Fruit fly (Drosophila melanogaster) whole organism, embryonic: ENCODE results near the gene Arp8.
A peak's percentile ranks its signal among the peaks of the same experiment; 100 is the strongest.

Experiments used
- ATbp ChIP-seq: fragments of 200-800 bp; sonication (Bioruptor generic); optimal IDR thresholded peaks from 2 replicates; lab custom pipeline; 2017; ENCODE audit warnings: missing biosample characterization, mild to moderate bottlenecking, missing genetic modification characterization, missing genetic modification reagents
- Aef1 ChIP-seq: fragments of 200-800 bp; sonication (Bioruptor generic); IDR thresholded peaks from 3 replicates; pipeline ENCODE4 v1.3.6; 2022; ENCODE audit warnings: missing biosample characterization, missing genetic modification characterization
- Asciz ChIP-seq: fragments of 200-800 bp; sonication (Bioruptor generic); optimal IDR thresholded peaks from 2 replicates; lab custom pipeline; 2017; ENCODE audit warnings: missing biosample characterization, mild to moderate bottlenecking, missing genetic modification characterization, missing genetic modification reagents
- CG10321 ChIP-seq: fragments of 200-800 bp; sonication (Bioruptor generic); IDR thresholded peaks from 2 replicates; pipeline ENCODE4 v1.3.6; 2022; ENCODE audit warnings: missing biosample characterization, missing genetic modification characterization
- CG10543 ChIP-seq: fragments of 200-800 bp; sonication (Bioruptor generic); optimal IDR thresholded peaks from 3 replicates; lab custom pipeline; 2017; ENCODE audit warnings: missing biosample characterization, mild to moderate bottlenecking, missing genetic modification characterization, moderate library complexity
- CG10565 ChIP-seq: fragments of 200-800 bp; sonication (Bioruptor generic); optimal IDR thresholded peaks from 3 replicates; lab custom pipeline; 2016; ENCODE audit warnings: missing biosample characterization, mild to moderate bottlenecking, missing genetic modification characterization
- CG15073 ChIP-seq: fragments of 200-800 bp; sonication (Bioruptor generic); optimal IDR thresholded peaks from 2 replicates; lab custom pipeline; 2016; ENCODE audit warnings: missing biosample characterization, missing genetic modification characterization
- CG15479 ChIP-seq: fragments of 200-800 bp; sonication (Bioruptor generic); optimal IDR thresholded peaks from 3 replicates; lab custom pipeline; 2019; ENCODE audit warnings: missing biosample characterization, mild to moderate bottlenecking, missing genetic modification characterization, moderate library complexity
- CG15514 ChIP-seq: fragments of 200-800 bp; sonication (Bioruptor generic); optimal IDR thresholded peaks from 3 replicates; lab custom pipeline; 2017; ENCODE audit warnings: missing biosample characterization, missing genetic modification characterization, mild to moderate bottlenecking, moderate library complexity, missing genetic modification reagents
- CG15601 ChIP-seq: fragments of 200-800 bp; sonication (Bioruptor generic); optimal IDR thresholded peaks from 3 replicates; lab custom pipeline; 2019; ENCODE audit warnings: missing biosample characterization, mild to moderate bottlenecking, missing genetic modification characterization, moderate library complexity
- CG16813 ChIP-seq: fragments of 200-800 bp; sonication (Bioruptor generic); IDR thresholded peaks from 3 replicates; pipeline ENCODE4 v1.3.6; 2022; ENCODE audit warnings: missing biosample characterization, missing genetic modification characterization; ENCODE audit not compliant: partially characterized antibody
- CG31441 ChIP-seq: fragments of 200-800 bp; sonication (Bioruptor generic); IDR thresholded peaks from 2 replicates; pipeline ENCODE4 v1.3.6; 2022; ENCODE audit warnings: missing biosample characterization, missing genetic modification characterization
- CG32532 ChIP-seq: fragments of 200-800 bp; sonication (Bioruptor generic); IDR thresholded peaks from 2 replicates; pipeline ENCODE4 v1.3.6; 2022; ENCODE audit warnings: missing biosample characterization, missing genetic modification characterization
- CG3995 ChIP-seq: fragments of 200-800 bp; sonication (Bioruptor generic); optimal IDR thresholded peaks from 3 replicates; lab custom pipeline; 2016; ENCODE audit warnings: missing biosample characterization, missing genetic modification characterization
- CG42726 ChIP-seq: fragments of 200-800 bp; sonication (Bioruptor generic); IDR thresholded peaks from 2 replicates; pipeline ENCODE4 v1.3.6; 2022; ENCODE audit warnings: missing biosample characterization, missing genetic modification characterization; ENCODE audit not compliant: partially characterized antibody
- CG4730 ChIP-seq: fragments of 200-800 bp; sonication (Bioruptor generic); IDR thresholded peaks from 2 replicates; pipeline ENCODE4 v1.3.6; 2022; ENCODE audit warnings: missing biosample characterization, missing genetic modification characterization
- CG6272 ChIP-seq: fragments of 200-800 bp; sonication (Bioruptor generic); IDR thresholded peaks from 2 replicates; pipeline ENCODE4 v1.3.6; 2022; ENCODE audit warnings: missing biosample characterization, missing genetic modification characterization
- CG8290 ChIP-seq, 3 experiments: fragments of 200-800 bp; sonication (Bioruptor generic); optimal IDR thresholded peaks; 2 replicates each; lab custom pipeline; 2016 to 2019; ENCODE audit warnings: missing biosample characterization in 3 of 3, missing genetic modification characterization in 3 of 3, mild to moderate bottlenecking in 2 of 3, moderate library complexity in 1 of 3
- CkIIα-i1 ChIP-seq: fragments of 200-800 bp; sonication (Bioruptor generic); IDR thresholded peaks from 2 replicates; pipeline ENCODE4 v1.3.6; 2022; ENCODE audit warnings: missing biosample characterization, missing genetic modification characterization
- Dbx ChIP-seq: fragments of 200-800 bp; sonication (Bioruptor generic); IDR thresholded peaks from 3 replicates; pipeline ENCODE4 v1.3.6; 2022; ENCODE audit warnings: missing biosample characterization, missing genetic modification characterization
- Fer3 ChIP-seq: fragments of 200-800 bp; sonication (Bioruptor generic); optimal IDR thresholded peaks from 2 replicates; lab custom pipeline; 2018; ENCODE audit warnings: missing biosample characterization, mild to moderate bottlenecking, missing genetic modification characterization, moderate library complexity
- Hr78 ChIP-seq, 2 experiments: fragments of 200-800 bp in 1 of 2; fragments of >200 bp in 1 of 2; sonication (Bioruptor generic) in 1 of 2; optimal IDR thresholded peaks; 2 replicates each; lab custom pipeline; 2017 to 2019; ENCODE audit warnings: missing biosample characterization in 2 of 2, missing genetic modification characterization in 2 of 2, mild to moderate bottlenecking in 1 of 2, moderate library complexity in 1 of 2
- Max ChIP-seq: fragments of 200-800 bp; sonication (Bioruptor generic); optimal IDR thresholded peaks from 2 replicates; lab custom pipeline; 2016; ENCODE audit warnings: missing biosample characterization, mild to moderate bottlenecking, missing genetic modification characterization
- br ChIP-seq: fragments of >200 bp; optimal IDR thresholded peaks from 2 replicates; lab custom pipeline; 2017
- cad ChIP-seq: fragments of >200 bp; optimal IDR thresholded peaks from 2 replicates; lab custom pipeline; 2017; ENCODE audit warnings: missing biosample characterization, missing genetic modification characterization
- ci ChIP-seq: fragments of 200-800 bp; sonication (Bioruptor generic); IDR thresholded peaks from 3 replicates; pipeline ENCODE4 v1.3.6; 2022; ENCODE audit warnings: missing biosample characterization, missing genetic modification characterization
- crp ChIP-seq, 2 experiments: fragments of 200-800 bp; sonication (Bioruptor generic); optimal IDR thresholded peaks; 2 replicates in 1 of 2; 3 replicates in 1 of 2; lab custom pipeline; 2017; ENCODE audit warnings: missing biosample characterization in 2 of 2, missing genetic modification characterization in 2 of 2, mild to moderate bottlenecking in 1 of 2, moderate library complexity in 1 of 2
- dati ChIP-seq: fragments of 200-800 bp; sonication (Bioruptor generic); IDR thresholded peaks from 2 replicates; pipeline ENCODE4 v1.3.6; 2022; ENCODE audit warnings: missing biosample characterization, missing genetic modification characterization
- disco-r ChIP-seq: fragments of 200-800 bp; sonication (Bioruptor generic); optimal IDR thresholded peaks from 2 replicates; lab custom pipeline; 2016; ENCODE audit warnings: missing biosample characterization, missing genetic modification characterization
- fd64A ChIP-seq: fragments of 200-800 bp; sonication (Bioruptor generic); optimal IDR thresholded peaks from 3 replicates; lab custom pipeline; 2018; ENCODE audit warnings: missing biosample characterization, mild to moderate bottlenecking, missing genetic modification characterization
- maf-S ChIP-seq: fragments of 200-800 bp; sonication (Bioruptor generic); optimal IDR thresholded peaks from 2 replicates; lab custom pipeline; 2016; ENCODE audit warnings: missing biosample characterization, missing genetic modification characterization
- mirr ChIP-seq: fragments of 200-800 bp; sonication (Bioruptor generic); optimal IDR thresholded peaks from 3 replicates; lab custom pipeline; 2018; ENCODE audit warnings: missing biosample characterization, mild to moderate bottlenecking, missing genetic modification characterization
- sens-2 ChIP-seq: fragments of 200-800 bp; sonication (Bioruptor generic); IDR thresholded peaks from 2 replicates; pipeline ENCODE4 v1.3.6; 2022; ENCODE audit warnings: missing biosample characterization, missing genetic modification characterization
- tll ChIP-seq, 2 experiments: fragments of 200-800 bp in 1 of 2; fragments of >200 bp in 1 of 2; sonication (Bioruptor generic) in 1 of 2; optimal IDR thresholded peaks; 2 replicates each; lab custom pipeline; 2017 to 2019; ENCODE audit warnings: missing biosample characterization in 2 of 2, missing genetic modification characterization in 2 of 2, mild to moderate bottlenecking in 1 of 2, moderate library complexity in 1 of 2
- twi ChIP-seq: fragments of 200-800 bp; optimal IDR thresholded peaks from 2 replicates; lab custom pipeline; 2019; ENCODE audit warnings: missing biosample characterization, mild to moderate bottlenecking, missing genetic modification characterization, moderate library complexity
- tx ChIP-seq: fragments of 200-800 bp; sonication (Bioruptor generic); optimal IDR thresholded peaks from 2 replicates; lab custom pipeline; 2016; ENCODE audit warnings: missing biosample characterization, missing genetic modification characterization
- zen ChIP-seq: fragments of 200-800 bp; sonication (Bioruptor generic); optimal IDR thresholded peaks from 3 replicates; lab custom pipeline; 2018; ENCODE audit warnings: missing biosample characterization, mild to moderate bottlenecking, missing genetic modification characterization, moderate library complexity

The Arp8 gene

dm6 chrX:17820252-17820651, 40.3 kb downstream of the Arp8 start (continued):
- TF ChIP-seq CG6272: no peak
- peak; percentile 68 for TF ChIP-seq CG32532 (GFP tag; lab: Robert Waterston, UW)
- 0 out of 3 replicates have a peak, but pooled peaks have one; percentile 16 for TF ChIP-seq Aef1
- TF ChIP-seq tx (GFP tag; lab: Kevin White, UChicago): no peak
- TF ChIP-seq CkIIα-i1 (GFP tag; lab: Robert Waterston, UW): no peak
- no peak for TF ChIP-seq br (lab: Kevin White, UChicago)
- peak; percentile 49 for TF ChIP-seq CG15601 (tag; lab: Kevin White, UChicago)
- no peak for TF ChIP-seq CG15073 (GFP tag; lab: Kevin White, UChicago)
- TF ChIP-seq CG10565 (GFP tag; lab: Kevin White, UChicago): no peak
- 0 out of 3 replicates have a peak, but pooled peaks have one; percentile 33 for TF ChIP-seq CG16813
- peak; percentile 11 for TF ChIP-seq CG15514
- no peak for TF ChIP-seq Max (GFP tag; lab: Kevin White, UChicago)
- no peak for TF ChIP-seq ATbp
- TF ChIP-seq CG10543 (GFP tag; lab: Kevin White, UChicago): no peak
- TF ChIP-seq CG10321 (GFP tag; lab: Robert Waterston, UW): no peak
- no peak for TF ChIP-seq Fer3 (tag; lab: Kevin White, UChicago)
- no peak for TF ChIP-seq Asciz (GFP tag; lab: Kevin White, UChicago)
- TF ChIP-seq CG8290 (GFP tag; optimal IDR thresholded peaks at IDR 0.05; lab: Kevin White, UChicago): peak; percentile 2
- TF ChIP-seq CG8290 (tag; optimal IDR thresholded peaks at IDR 0.05; lab: Kevin White, UChicago): peak in 1 of 2 experiments; percentile 79
- TF ChIP-seq Dbx: 0 out of 3 replicates have a peak, but pooled peaks have one; percentile 32
- TF ChIP-seq dati: no peak
- TF ChIP-seq crp (GFP tag; optimal IDR thresholded peaks at IDR 0.05; lab: Kevin White, UChicago): no peak
- no peak for TF ChIP-seq maf-S (GFP tag; lab: Kevin White, UChicago)
- TF ChIP-seq CG4730: no peak
- no peak for TF ChIP-seq CG31441

dm6 chrX:17819635-17820139, 40.9 kb downstream of the Arp8 start, which contains the start of gene CG12986:
Gene CG12986 (minus strand): TSS chrX:17819685.
- peak in 1 of 2 experiments; percentile 69 for TF ChIP-seq tll (GFP tag; optimal IDR thresholded peaks at IDR 0.05; lab: Kevin White, UChicago)
- no peak for TF ChIP-seq Hr78 (GFP tag; optimal IDR thresholded peaks at IDR 0.05; lab: Kevin White, UChicago)
- TF ChIP-seq CG15479 (GFP tag; lab: Kevin White, UChicago): peak; percentile 53
- TF ChIP-seq mirr (GFP tag; lab: Kevin White, UChicago): no peak
- peak; percentile 59 for TF ChIP-seq cad (GFP tag; lab: Kevin White, UChicago)
- TF ChIP-seq twi (tag; lab: Kevin White, UChicago): peak; percentile 45
- TF ChIP-seq zen (tag; lab: Kevin White, UChicago): peak; percentile 77
- TF ChIP-seq, all 482 proteins: peak for 5

DNA sequence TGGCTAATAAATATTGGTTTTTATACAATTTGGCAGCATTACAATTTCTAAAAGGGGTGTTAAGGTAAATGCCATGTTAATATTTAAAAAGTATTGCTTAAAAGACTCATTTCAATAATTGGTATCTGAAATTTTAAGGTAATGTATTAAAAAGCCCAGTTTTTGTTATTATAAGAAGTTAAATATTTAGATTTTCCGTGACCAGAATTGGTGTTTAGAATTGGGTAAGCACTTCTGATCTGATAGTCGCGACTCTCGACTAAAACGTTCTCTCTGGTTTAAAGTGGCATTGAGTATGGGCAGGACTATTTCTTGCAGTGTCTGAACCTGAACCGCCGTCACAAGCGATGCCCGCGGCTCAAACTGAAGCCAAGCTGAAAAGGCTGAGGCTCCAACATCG, 44.2 kb downstream of the Arp8 start:
- no peak for TF ChIP-seq disco-r (GFP tag; lab: Kevin White, UChicago)
- no peak for TF ChIP-seq ci (GFP tag; lab: Robert Waterston, UW)
- no peak for TF ChIP-seq fd64A (GFP tag; lab: Kevin White, UChicago)
- TF ChIP-seq sens-2: no peak
- TF ChIP-seq CG3995 (GFP tag; lab: Kevin White, UChicago): no peak
- no peak for TF ChIP-seq CG42726
